Fruit fly (Drosophila melanogaster): ENCODE data around the gene Thor.

The Thor gene

DNA sequence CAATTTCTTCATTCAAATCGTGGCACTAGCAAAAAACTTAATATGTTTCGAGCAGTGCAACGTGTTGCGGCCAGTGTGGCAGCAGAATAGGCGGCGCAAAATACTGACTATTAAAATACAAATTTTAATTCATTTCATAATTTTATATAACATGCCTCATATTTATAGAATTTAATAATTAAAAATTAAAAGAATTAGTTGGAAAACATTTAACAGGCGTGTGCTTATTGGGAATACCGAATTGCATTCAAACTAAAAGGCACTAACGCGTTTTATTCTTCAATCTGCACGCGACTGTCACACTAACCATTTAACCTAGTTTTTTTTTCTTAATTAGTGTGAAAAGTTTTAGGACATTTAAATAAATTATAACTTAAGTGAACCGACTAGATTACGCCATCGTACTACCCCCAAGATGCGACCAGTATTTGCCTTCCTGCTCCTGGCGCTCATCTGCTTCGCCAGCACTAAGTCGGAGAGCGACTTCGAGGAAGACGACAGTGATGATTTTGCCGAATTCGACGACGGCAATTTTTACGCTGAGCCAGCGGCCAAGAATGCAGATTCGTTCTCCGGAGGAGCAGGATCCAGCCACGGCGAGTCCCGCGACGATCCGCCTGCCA, 36.4 kb downstream of the Thor start, which contains the start of the genes LeuRS and CG17593 (continued):
- TF ChIP-seq CG17186 (GFP tag; optimal IDR thresholded peaks at IDR 0.05) (peak; percentile 16), Max (GFP tag; optimal IDR thresholded peaks at IDR 0.05) (peak; percentile 58), tna (GFP tag; IDR thresholded peaks at IDR 0.05; ENCODE audit: partially characterized antibody) (no peak)

DNA sequence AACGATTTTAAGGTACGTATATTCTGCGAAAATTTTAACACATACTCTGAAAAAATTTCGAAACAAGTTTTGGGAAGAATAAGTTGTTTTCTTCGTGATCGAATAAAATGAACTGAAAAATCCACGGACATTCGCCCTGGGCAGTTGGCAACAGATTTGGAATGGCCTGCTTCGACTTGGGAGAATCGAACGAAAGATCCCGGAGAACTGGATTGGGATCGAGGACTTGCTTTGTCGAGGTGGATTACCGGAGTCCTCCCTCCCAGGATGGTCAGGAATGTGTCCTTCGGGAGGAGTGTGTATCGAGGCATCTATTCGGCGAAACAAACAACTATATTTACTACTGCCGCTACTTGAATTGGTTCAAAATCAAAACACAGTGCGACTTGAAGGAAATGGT, 41.3 kb downstream of the Thor start, which contains the start of the genes CG3213 and CG8851:
TSS of gene CG3213 (minus strand) at position 101 of the 400 bp plus-strand sequence.
TSS of gene CG8851 (plus strand) at position 127 of the 400 bp plus-strand sequence.
- no peak for TF ChIP-seq bsh (GFP tag; optimal IDR thresholded peaks at IDR 0.05)
- no peak for TF ChIP-seq hkb (optimal IDR thresholded peaks at IDR 0.05)
- no peak for TF ChIP-seq hkb (GFP tag; IDR thresholded peaks at IDR 0.05)
- TF ChIP-seq Dip2 (GFP tag; IDR thresholded peaks at IDR 0.05): no peak
- no peak for TF ChIP-seq Six4 (GFP tag; optimal IDR thresholded peaks at IDR 0.05)
- TF ChIP-seq Dref (GFP tag; IDR thresholded peaks at IDR 0.05): no peak
- no peak for TF ChIP-seq dati (GFP tag; IDR thresholded peaks at IDR 0.05)
- no peak for TF ChIP-seq ttk (GFP tag; IDR thresholded peaks at IDR 0.05)
- no peak for TF ChIP-seq CG2875 (GFP tag; optimal IDR thresholded peaks at IDR 0.05)
- no peak for TF ChIP-seq CG2678 (tag; optimal IDR thresholded peaks at IDR 0.05)
- no peak for TF ChIP-seq Dfd (GFP tag; optimal IDR thresholded peaks at IDR 0.05)
- TF ChIP-seq Atf6 (GFP tag; IDR thresholded peaks at IDR 0.05): no peak
- no peak for TF ChIP-seq CG2889 (GFP tag; IDR thresholded peaks at IDR 0.05)
- TF ChIP-seq CG42726 (GFP tag; IDR thresholded peaks at IDR 0.05; ENCODE audit: partially characterized antibody): no peak
- TF ChIP-seq chn (GFP tag; optimal IDR thresholded peaks at IDR 0.05): no peak
- no peak for TF ChIP-seq lbe (GFP tag; optimal IDR thresholded peaks at IDR 0.05)
- TF ChIP-seq kni (GFP tag; optimal IDR thresholded peaks at IDR 0.05): no peak
- TF ChIP-seq CG30431 (GFP tag; optimal IDR thresholded peaks at IDR 0.05): no peak

DNA sequence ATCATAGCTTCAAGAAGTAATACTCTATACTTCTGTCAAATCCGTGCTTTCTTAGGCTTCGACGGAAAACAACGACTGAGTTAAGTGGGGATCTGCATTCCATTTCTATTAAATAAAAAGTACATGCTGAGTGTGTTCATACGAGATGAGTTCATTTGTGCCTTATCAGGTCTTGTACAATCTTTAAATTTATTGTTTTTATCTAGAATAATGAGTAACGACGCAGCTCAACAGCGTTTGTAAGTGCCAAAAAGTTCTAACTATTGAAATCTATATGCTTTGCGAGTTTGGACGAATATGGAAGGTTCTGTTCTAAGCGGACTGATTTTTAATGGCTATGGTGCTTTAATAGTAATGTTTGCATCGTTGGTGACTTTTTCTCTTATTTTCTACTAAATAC, 45.7 kb downstream of the Thor start, which contains the start of gene Sr-CIV:
TSS of gene Sr-CIV (minus strand) at position 101 of the 400 bp plus-strand sequence.
- TF ChIP-seq D19A (tag; optimal IDR thresholded peaks at IDR 0.05) (no peak), Ets65A (GFP tag) (peak; percentile 28)

DNA sequence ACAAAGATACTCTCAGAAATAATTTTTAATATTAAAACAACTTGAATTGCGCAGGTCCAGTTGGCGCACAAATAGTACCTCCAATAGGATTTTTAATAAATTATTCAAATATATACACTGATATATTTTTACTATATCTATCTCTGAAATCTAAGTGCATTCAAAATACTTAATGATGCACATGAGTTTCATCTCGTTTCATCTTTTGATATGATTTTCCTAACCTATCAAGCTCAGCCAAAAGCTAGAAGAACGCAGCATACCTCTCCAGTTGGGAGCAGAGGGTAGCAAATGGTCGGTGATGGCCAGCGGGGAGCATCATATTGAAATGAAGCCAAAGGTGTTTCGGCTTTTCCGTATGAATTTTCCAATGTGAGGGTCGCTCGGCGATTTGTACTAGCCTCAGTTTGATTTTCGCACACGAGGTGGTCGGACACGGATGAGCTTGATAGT, 46.5 kb downstream of the Thor start, which contains the start of gene CG8852:
TSS of gene CG8852 (plus strand) at position 403 of the 453 bp plus-strand sequence.
- TF ChIP-seq CHES-1-like (GFP tag; optimal IDR thresholded peaks at IDR 0.05) (no peak), dan (GFP tag; IDR thresholded peaks at IDR 0.05) (no peak), CG3281 (GFP tag; optimal IDR thresholded peaks at IDR 0.05) (no peak), Kr (GFP tag; optimal IDR thresholded peaks at IDR 0.05) (no peak), CG17802 (tag; optimal IDR thresholded peaks at IDR 0.05) (no peak), amos (GFP tag; IDR thresholded peaks at IDR 0.05; ENCODE audit: partially characterized antibody) (no peak), grn (GFP tag; optimal IDR thresholded peaks at IDR 0.05) (no peak), ham (GFP tag; IDR thresholded peaks at IDR 0.05) (no peak), CG15514 (GFP tag; optimal IDR thresholded peaks at IDR 0.05) (no peak), CG32772 (GFP tag; IDR thresholded peaks at IDR 0.05) (no peak), jumu (GFP tag; optimal IDR thresholded peaks at IDR 0.05) (no peak), al (GFP tag; IDR thresholded peaks at IDR 0.05) (peak; percentile 50; the same call in 1 of the 2 replicates), CG4404 (GFP tag; IDR thresholded peaks at IDR 0.05) (no peak), ac (GFP tag; optimal IDR thresholded peaks at IDR 0.05) (no peak), fd3F (GFP tag; optimal IDR thresholded peaks at IDR 0.05) (no peak), CG15011 (GFP tag; optimal IDR thresholded peaks at IDR 0.05) (no peak), CG18476 (GFP tag; optimal IDR thresholded peaks at IDR 0.05) (no peak), gcm2 (GFP tag; optimal IDR thresholded peaks at IDR 0.05) (no peak), CG17385 (GFP tag; optimal IDR thresholded peaks at IDR 0.05) (peak; percentile 3), gsb (GFP tag; IDR thresholded peaks at IDR 0.05) (no peak), CG8924 (tag; optimal IDR thresholded peaks at IDR 0.05) (peak; percentile 32), sr (GFP tag; IDR thresholded peaks at IDR 0.05) (no peak), peb (GFP tag; IDR thresholded peaks at IDR 0.05) (no peak), CG9215 (GFP tag; IDR thresholded peaks at IDR 0.05) (no peak)
